Fruit fly (Drosophila melanogaster) whole organism, prepupa: ENCODE measurements around the gene Spag1.

ENCODE experiments used
- Blimp-1 ChIP-seq: fragments of 200-800 bp; sonication (Bioruptor generic); optimal IDR thresholded peaks from 3 replicates; lab custom pipeline; 2017; ENCODE audit warnings: missing biosample characterization, missing genetic modification characterization, mild to moderate bottlenecking, moderate library complexity, missing genetic modification reagents
- CG11294 ChIP-seq: fragments of 200-800 bp; sonication (Bioruptor generic); IDR thresholded peaks from 2 replicates; pipeline ENCODE4 v1.3.6; 2022; ENCODE audit warnings: missing biosample characterization, missing genetic modification characterization
- CG11902 ChIP-seq: fragments of 200-800 bp; sonication (Bioruptor generic); optimal IDR thresholded peaks from 3 replicates; lab custom pipeline; 2016; ENCODE audit warnings: missing biosample characterization, missing genetic modification characterization
- CG15336 ChIP-seq: fragments of 200-800 bp; sonication (Bioruptor generic); IDR thresholded peaks from 2 replicates; pipeline ENCODE4 v1.3.6; 2022; ENCODE audit warnings: missing biosample characterization, missing genetic modification characterization
- CG1621 ChIP-seq: fragments of 200-800 bp; sonication (Bioruptor generic); optimal IDR thresholded peaks from 3 replicates; lab custom pipeline; 2018; ENCODE audit warnings: missing biosample characterization, mild to moderate bottlenecking, missing genetic modification characterization
- CG16779 ChIP-seq: fragments of 200-800 bp; sonication (Bioruptor generic); optimal IDR thresholded peaks from 3 replicates; lab custom pipeline; 2017; ENCODE audit warnings: missing biosample characterization, mild to moderate bottlenecking, missing genetic modification characterization
- CG3032 ChIP-seq: fragments of 200-800 bp; optimal IDR thresholded peaks from 2 replicates; lab custom pipeline; 2019; ENCODE audit warnings: missing biosample characterization, mild to moderate bottlenecking, missing genetic modification characterization, moderate library complexity
- CG31627 ChIP-seq: fragments of 200-800 bp; sonication (Bioruptor generic); optimal IDR thresholded peaks from 3 replicates; lab custom pipeline; 2016; ENCODE audit warnings: missing biosample characterization, missing genetic modification characterization
- CG32006 ChIP-seq: fragments of 200-800 bp; sonication (Bioruptor generic); optimal IDR thresholded peaks from 3 replicates; lab custom pipeline; 2017; ENCODE audit warnings: missing biosample characterization, mild to moderate bottlenecking, missing genetic modification characterization
- CG34406 ChIP-seq: fragments of 200-800 bp; sonication (Bioruptor generic); optimal IDR thresholded peaks from 3 replicates; lab custom pipeline; 2016; ENCODE audit warnings: missing biosample characterization, missing genetic modification characterization
- CG3919 ChIP-seq: fragments of 200-800 bp; sonication (Bioruptor generic); optimal IDR thresholded peaks from 3 replicates; lab custom pipeline; 2016; ENCODE audit warnings: missing biosample characterization, missing genetic modification characterization
- CG4318 ChIP-seq: fragments of 200-800 bp; sonication (Bioruptor generic); optimal IDR thresholded peaks from 3 replicates; lab custom pipeline; 2017; ENCODE audit warnings: missing biosample characterization, mild to moderate bottlenecking, missing genetic modification characterization
- CG6163 ChIP-seq: fragments of 200-800 bp; sonication (Bioruptor generic); IDR thresholded peaks from 3 replicates; pipeline ENCODE4 v1.3.6; 2022; ENCODE audit warnings: missing biosample characterization, missing genetic modification characterization
- CG6854 ChIP-seq: fragments of 200-800 bp; sonication (Bioruptor generic); optimal IDR thresholded peaks from 2 replicates; lab custom pipeline; 2017; ENCODE audit warnings: missing biosample characterization, mild to moderate bottlenecking, missing genetic modification characterization
- CG7368 ChIP-seq: fragments of 200-800 bp; sonication (Bioruptor generic); optimal IDR thresholded peaks from 3 replicates; lab custom pipeline; 2016; ENCODE audit warnings: missing biosample characterization, missing genetic modification characterization
- CG8119 ChIP-seq: fragments of 200-800 bp; sonication (Bioruptor generic); IDR thresholded peaks from 3 replicates; pipeline ENCODE4 v1.3.6; 2022; ENCODE audit warnings: missing biosample characterization, missing genetic modification characterization
- CG9139 ChIP-seq: fragments of 200-800 bp; sonication (Bioruptor generic); optimal IDR thresholded peaks from 3 replicates; lab custom pipeline; 2017; ENCODE audit warnings: missing biosample characterization, mild to moderate bottlenecking, missing genetic modification characterization
- Eip75B ChIP-seq: fragments of 200-800 bp; sonication (Bioruptor generic); optimal IDR thresholded peaks from 3 replicates; lab custom pipeline; 2016; ENCODE audit warnings: missing biosample characterization, missing genetic modification characterization
- Eip78C ChIP-seq: fragments of 200-800 bp; sonication (Bioruptor generic); peaks from one replicate; lab custom pipeline; 2016; ENCODE audit warnings: missing biosample characterization, missing genetic modification characterization
- Eip93F ChIP-seq: fragments of 200-800 bp; sonication (Bioruptor generic); optimal IDR thresholded peaks from 2 replicates; lab custom pipeline; 2016; ENCODE audit warnings: missing biosample characterization, mild to moderate bottlenecking, missing genetic modification characterization
- Ets96B ChIP-seq: fragments of 200-800 bp; optimal IDR thresholded peaks from 2 replicates; lab custom pipeline; 2019; ENCODE audit warnings: missing biosample characterization, mild to moderate bottlenecking, missing genetic modification characterization, moderate library complexity
- Gug ChIP-seq: fragments of 200-800 bp; sonication (Bioruptor generic); IDR thresholded peaks from 2 replicates; pipeline ENCODE4 v1.3.6; 2022; ENCODE audit warnings: missing biosample characterization, missing genetic modification characterization
- Hr4 ChIP-seq: fragments of 200-800 bp; sonication (Bioruptor generic); optimal IDR thresholded peaks from 3 replicates; lab custom pipeline; 2016; ENCODE audit warnings: missing biosample characterization, missing genetic modification characterization
- Lpt ChIP-seq: fragments of 200-800 bp; sonication (Bioruptor generic); optimal IDR thresholded peaks from 3 replicates; lab custom pipeline; 2016; ENCODE audit warnings: missing biosample characterization, missing genetic modification characterization
- OdsH ChIP-seq: fragments of 200-800 bp; sonication (Bioruptor generic); optimal IDR thresholded peaks from 3 replicates; lab custom pipeline; 2016; ENCODE audit warnings: missing biosample characterization, missing genetic modification characterization
- Smox ChIP-seq: fragments of 200-800 bp; sonication (Bioruptor generic); optimal IDR thresholded peaks from 3 replicates; lab custom pipeline; 2016; ENCODE audit warnings: missing biosample characterization, missing genetic modification characterization
- Sox102F ChIP-seq: fragments of 200-800 bp; sonication (Bioruptor generic); optimal IDR thresholded peaks from 2 replicates; lab custom pipeline; 2016; ENCODE audit warnings: missing biosample characterization, mild to moderate bottlenecking, missing genetic modification characterization
- Sox14 ChIP-seq: fragments of 200-800 bp; sonication (Bioruptor generic); optimal IDR thresholded peaks from 3 replicates; lab custom pipeline; 2016; ENCODE audit warnings: missing biosample characterization, missing genetic modification characterization
- achi ChIP-seq: fragments of 200-800 bp; sonication (Bioruptor generic); optimal IDR thresholded peaks from 3 replicates; lab custom pipeline; 2016; ENCODE audit warnings: missing biosample characterization, missing genetic modification characterization
- dsx ChIP-seq: fragments of 200-800 bp; optimal IDR thresholded peaks from 3 replicates; lab custom pipeline; 2019; ENCODE audit warnings: missing biosample characterization, mild to moderate bottlenecking, missing genetic modification characterization, moderate library complexity; ENCODE audit not compliant: poor library complexity, severe bottlenecking
- eg ChIP-seq: fragments of 200-800 bp; sonication (Bioruptor generic); IDR thresholded peaks from 3 replicates; pipeline ENCODE4 v1.3.6; 2022; ENCODE audit warnings: missing biosample characterization, missing genetic modification characterization
- esn ChIP-seq: fragments of 200-800 bp; sonication (Bioruptor generic); optimal IDR thresholded peaks from 2 replicates; lab custom pipeline; 2016; ENCODE audit warnings: missing biosample characterization, mild to moderate bottlenecking, missing genetic modification characterization, moderate library complexity
- fd85E ChIP-seq: fragments of 200-800 bp; sonication (Bioruptor generic); optimal IDR thresholded peaks from 3 replicates; lab custom pipeline; 2016; ENCODE audit warnings: missing biosample characterization, missing genetic modification characterization
- fkh ChIP-seq: fragments of 200-800 bp; sonication (Bioruptor generic); optimal IDR thresholded peaks from 3 replicates; lab custom pipeline; 2017; ENCODE audit warnings: missing biosample characterization, mild to moderate bottlenecking, missing genetic modification characterization, moderate library complexity
- pdm3 ChIP-seq: fragments of 200-800 bp; sonication (Bioruptor generic); optimal IDR thresholded peaks from 3 replicates; lab custom pipeline; 2016; ENCODE audit warnings: missing biosample characterization, missing genetic modification characterization
- salr ChIP-seq, 2 experiments: fragments of 200-800 bp; sonication (Bioruptor generic); optimal IDR thresholded peaks; 3 replicates each; lab custom pipeline; 2016 to 2018; ENCODE audit warnings: missing biosample characterization in 2 of 2, missing genetic modification characterization in 2 of 2, mild to moderate bottlenecking in 1 of 2
- topi ChIP-seq: fragments of 200-800 bp; sonication (Bioruptor generic); optimal IDR thresholded peaks from 3 replicates; lab custom pipeline; 2016; ENCODE audit warnings: missing biosample characterization, missing genetic modification characterization
- vri ChIP-seq: fragments of 200-800 bp; sonication (Bioruptor generic); optimal IDR thresholded peaks from 3 replicates; lab custom pipeline; 2016; ENCODE audit warnings: missing biosample characterization, mild to moderate bottlenecking, missing genetic modification characterization

Gene Spag1

DNA sequence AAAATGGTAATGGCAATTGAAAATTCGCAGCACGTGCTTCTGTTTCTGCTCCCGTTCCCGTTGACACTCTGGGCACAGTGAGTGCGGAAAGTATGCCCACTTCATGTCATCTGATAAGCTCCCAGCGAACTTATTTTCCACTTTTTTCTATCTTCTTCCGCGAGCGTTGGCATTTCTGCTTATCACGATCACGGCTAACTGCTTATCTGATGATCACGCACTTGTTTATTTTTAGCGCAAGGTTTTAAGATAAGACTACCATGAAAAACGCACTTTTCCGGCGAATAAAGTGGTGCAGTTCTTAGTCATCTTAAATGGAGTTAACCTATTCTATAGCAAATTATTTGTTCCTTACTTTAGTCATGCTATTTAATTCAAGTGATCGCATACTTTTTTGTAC lies 10.2 kb upstream of the Spag1 start (continued):
- peak; percentile 17 for TF ChIP-seq Lpt (GFP tag; lab: Kevin White, UChicago)
- no peak for TF ChIP-seq CG16779 (tag; lab: Kevin White, UChicago)
- no peak for TF ChIP-seq CG6854 (GFP tag; lab: Kevin White, UChicago)
- peak; percentile 24 for TF ChIP-seq Eip75B (GFP tag; lab: Kevin White, UChicago)
- no peak for TF ChIP-seq CG34406 (GFP tag; lab: Kevin White, UChicago)
- no peak for TF ChIP-seq CG11294 (GFP tag; lab: Robert Waterston, UW)
- TF ChIP-seq achi (GFP tag; lab: Kevin White, UChicago) = peak; percentile 46
- TF ChIP-seq Ets96B (tag; lab: Kevin White, UChicago) = peak; percentile 11
- TF ChIP-seq topi (GFP tag; lab: Kevin White, UChicago) = no peak
- TF ChIP-seq pdm3 (GFP tag; lab: Kevin White, UChicago) = peak; percentile 51
- TF ChIP-seq CG15336 (GFP tag; lab: Robert Waterston, UW) = 0 out of 2 replicates have a peak, but pooled peaks have one; percentile 38
- TF ChIP-seq CG8119 (GFP tag; lab: Robert Waterston, UW) = peak; percentile 51; the same call in 1 of the 3 replicates
- peak; percentile 40 for TF ChIP-seq esn (GFP tag; lab: Kevin White, UChicago)

DNA sequence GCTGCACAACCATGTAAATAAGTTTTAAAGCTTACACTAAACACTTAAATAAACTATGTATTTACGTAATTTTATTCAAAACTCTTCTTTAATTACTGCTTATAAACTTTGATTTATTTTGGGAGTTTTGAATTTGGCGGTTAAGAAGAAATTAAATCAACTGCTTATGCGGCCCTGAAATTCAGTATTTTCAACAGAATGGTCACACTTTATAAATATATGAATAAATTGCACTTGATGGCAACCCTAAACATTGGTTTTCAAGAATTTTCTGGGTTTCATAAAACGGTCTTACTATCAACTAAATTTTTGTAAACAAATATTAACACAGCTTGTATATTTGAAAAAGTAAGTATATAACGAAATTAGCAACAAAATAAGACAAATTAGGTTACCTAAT lies 2.4 kb upstream of the Spag1 start, which contains the start of gene CG14252:
Gene CG14252 (plus strand): TSS at position 302 of the 400 bp plus-strand sequence.
- TF ChIP-seq Eip78C = peak; percentile 70
- no peak for TF ChIP-seq Lpt (GFP tag; lab: Kevin White, UChicago)
- TF ChIP-seq fkh (GFP tag; lab: Kevin White, UChicago) = peak; percentile 96
- TF ChIP-seq esn (GFP tag; lab: Kevin White, UChicago) = peak; percentile 3
- TF ChIP-seq CG8119 (GFP tag; lab: Robert Waterston, UW) = no peak
- TF ChIP-seq Sox14 (GFP tag; lab: Kevin White, UChicago) = peak; percentile 3
- no peak for TF ChIP-seq dsx (GFP tag; lab: Kevin White, UChicago)
- TF ChIP-seq topi (GFP tag; lab: Kevin White, UChicago) = peak; percentile 4
- TF ChIP-seq CG15336 (GFP tag; lab: Robert Waterston, UW) = no peak

DNA sequence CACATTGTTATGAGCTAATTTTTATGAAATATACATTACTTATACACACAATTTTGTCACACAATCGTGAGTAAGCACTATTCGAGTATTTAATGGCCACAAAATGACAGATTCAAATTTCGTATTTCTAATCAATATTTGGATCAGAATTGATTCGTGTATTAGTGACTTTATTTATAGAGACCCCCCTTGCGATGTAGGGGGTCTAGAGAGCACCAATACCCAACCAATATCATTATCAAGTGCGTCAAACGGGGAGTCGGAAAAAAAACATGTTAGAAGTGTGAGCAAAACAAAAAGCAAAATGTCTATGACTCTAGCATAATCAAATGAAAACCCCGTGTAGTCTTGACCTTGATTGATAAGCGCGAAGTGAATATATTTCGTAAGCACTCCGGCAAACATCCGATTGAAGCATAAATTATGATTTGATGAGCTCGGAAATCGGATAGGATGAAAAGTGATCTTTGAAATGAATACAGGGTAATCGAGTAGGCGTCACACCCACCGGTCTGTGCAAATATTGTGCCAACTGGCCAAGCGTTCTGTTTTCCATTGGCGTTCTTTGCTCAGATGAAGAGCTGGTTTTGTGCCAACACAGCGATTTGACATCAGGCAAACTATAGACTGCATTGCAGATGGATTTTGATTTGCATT lies 4.7 kb downstream of the Spag1 start:
- no peak for TF ChIP-seq CG34406 (GFP tag; lab: Kevin White, UChicago)
- TF ChIP-seq fd85E (GFP tag; lab: Kevin White, UChicago) = no peak
- no peak for TF ChIP-seq vri (GFP tag; lab: Kevin White, UChicago)
- TF ChIP-seq Gug = no peak
- peak; percentile 61 for TF ChIP-seq fkh (GFP tag; lab: Kevin White, UChicago)
- TF ChIP-seq, all 60 proteins: peak for 1

DNA sequence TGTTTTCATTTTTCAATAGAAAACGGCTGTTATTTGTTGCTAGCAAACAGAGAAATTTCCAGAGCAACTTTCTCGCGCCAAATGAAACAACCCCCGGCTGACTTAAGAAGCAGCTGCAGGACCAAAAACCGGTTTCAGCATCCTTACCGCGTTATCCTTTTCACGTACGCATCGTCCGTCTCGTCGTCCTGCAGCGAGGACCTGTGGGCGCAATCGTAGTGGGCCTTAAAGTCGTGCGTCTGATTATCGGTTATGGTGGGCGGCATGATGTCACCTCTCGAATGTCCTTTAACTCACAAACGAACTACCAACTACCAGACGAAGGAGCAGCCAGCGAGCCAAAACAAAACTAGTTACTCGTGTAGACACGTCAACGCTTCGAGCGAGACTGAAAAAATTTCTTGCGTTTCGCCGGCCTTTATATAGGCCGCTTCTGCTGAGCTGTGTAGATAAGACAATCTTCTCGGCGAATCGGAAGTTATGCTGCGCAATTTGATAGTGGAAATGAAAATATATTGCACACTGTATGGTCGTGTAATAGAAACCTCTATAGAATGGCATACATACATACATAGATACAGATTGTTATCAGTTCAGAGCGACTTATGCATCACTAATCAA lies 5.3 kb downstream of the Spag1 start:
- TF ChIP-seq CG9139 (GFP tag; lab: Kevin White, UChicago) = no peak
- no peak for TF ChIP-seq CG4318 (GFP tag; lab: Kevin White, UChicago)
- TF ChIP-seq Eip93F (GFP tag; lab: Kevin White, UChicago) = no peak
- no peak for TF ChIP-seq CG16779 (tag; lab: Kevin White, UChicago)
- TF ChIP-seq CG6854 (GFP tag; lab: Kevin White, UChicago) = no peak
- TF ChIP-seq Blimp-1 (GFP tag; lab: Kevin White, UChicago) = no peak
- no peak for TF ChIP-seq Gug
- TF ChIP-seq CG8119 (GFP tag; lab: Robert Waterston, UW) = no peak

DNA sequence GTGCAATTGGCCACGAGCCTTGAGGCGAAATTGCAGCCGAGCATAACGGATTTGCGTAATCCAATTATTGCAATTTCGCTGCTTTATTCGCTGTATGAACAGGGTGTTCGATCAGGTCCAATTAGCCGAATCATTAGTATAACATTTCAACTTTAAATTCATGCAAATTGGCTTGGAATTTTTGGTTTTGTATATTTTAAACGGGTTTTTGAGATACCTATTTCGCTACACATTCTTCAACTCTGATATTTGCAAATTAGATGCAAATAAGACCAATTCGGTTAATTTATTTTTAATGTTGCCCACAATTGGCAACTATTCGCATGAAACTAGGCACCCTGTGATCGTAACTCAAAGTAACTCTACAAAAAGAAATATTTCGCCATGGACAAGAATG lies 5.8 kb downstream of the Spag1 start:
- peak; percentile 83 for TF ChIP-seq fd85E (GFP tag; lab: Kevin White, UChicago)
- peak; percentile 87 for TF ChIP-seq Gug
- peak; percentile 94 for TF ChIP-seq CG32006 (GFP tag; lab: Kevin White, UChicago)
- peak; percentile 94 for TF ChIP-seq CG7368 (GFP tag; lab: Kevin White, UChicago)
- peak; percentile 94 for TF ChIP-seq CG1621 (tag; lab: Kevin White, UChicago)
- peak; percentile 97 for TF ChIP-seq OdsH
- TF ChIP-seq CG3919 (GFP tag; lab: Kevin White, UChicago) = peak; percentile 94
- peak; percentile 87 for TF ChIP-seq CG6163 (GFP tag; lab: Robert Waterston, UW)
- peak; percentile 93 to 97 for TF ChIP-seq salr (GFP tag; optimal IDR thresholded peaks at IDR 0.05; lab: Kevin White, UChicago)
- peak; percentile 74 for TF ChIP-seq Smox (GFP tag; lab: Kevin White, UChicago)
- TF ChIP-seq fkh (GFP tag; lab: Kevin White, UChicago) = no peak
- TF ChIP-seq Hr4 = peak; percentile 97
- TF ChIP-seq vri (GFP tag; lab: Kevin White, UChicago) = no peak
- TF ChIP-seq CG31627 (GFP tag; lab: Kevin White, UChicago) = peak; percentile 81
- TF ChIP-seq CG3032 (tag; lab: Kevin White, UChicago) = peak; percentile 92
- TF ChIP-seq Ets96B (tag; lab: Kevin White, UChicago) = peak; percentile 91
- peak; percentile 81 for TF ChIP-seq topi (GFP tag; lab: Kevin White, UChicago)
- TF ChIP-seq Eip75B (GFP tag; lab: Kevin White, UChicago) = peak; percentile 83
- TF ChIP-seq eg = peak; percentile 93
- no peak for TF ChIP-seq Sox102F
- peak; percentile 72 for TF ChIP-seq CG11902 (GFP tag; lab: Kevin White, UChicago)
- TF ChIP-seq pdm3 (GFP tag; lab: Kevin White, UChicago) = peak; percentile 97
